Fruit fly (Drosophila melanogaster) whole organism, wandering third instar larva: ENCODE results near the gene CG15414.

ENCODE experiments used
- Abd-B ChIP-seq: fragments of >200 bp; optimal IDR thresholded peaks from 2 replicates; lab custom pipeline; 2017; ENCODE audit warnings: missing biosample characterization, missing genetic modification characterization
- CG32264 ChIP-seq: fragments of 200-800 bp; sonication (Bioruptor generic); optimal IDR thresholded peaks from 2 replicates; lab custom pipeline; 2016; ENCODE audit warnings: missing biosample characterization, missing genetic modification characterization
- CG9705 ChIP-seq: fragments of 200-800 bp; sonication (Bioruptor generic); optimal IDR thresholded peaks from 2 replicates; lab custom pipeline; 2018; ENCODE audit warnings: missing biosample characterization, mild to moderate bottlenecking, missing genetic modification characterization
- CrebA ChIP-seq: fragments of 200-800 bp; sonication (Bioruptor generic); optimal IDR thresholded peaks from 2 replicates; lab custom pipeline; 2016; ENCODE audit warnings: missing biosample characterization, mild to moderate bottlenecking, missing genetic modification characterization, borderline replicate concordance
- Dfd ChIP-seq: fragments of >200 bp; optimal IDR thresholded peaks from 2 replicates; lab custom pipeline; 2017; ENCODE audit warnings: missing biosample characterization, missing genetic modification characterization
- Dif ChIP-seq: fragments of 200-275, 200-300 bp; sonication (Bioruptor generic); optimal IDR thresholded peaks from 2 replicates; lab custom pipeline; 2018; ENCODE audit warnings: missing biosample characterization, missing genetic modification characterization; ENCODE audit not compliant: partially characterized antibody
- GATAd ChIP-seq: sonication (Bioruptor generic); optimal IDR thresholded peaks from 2 replicates; lab custom pipeline; 2016; ENCODE audit warnings: missing biosample characterization, missing genetic modification characterization
- HLH106 ChIP-seq: fragments of 200-800 bp; optimal IDR thresholded peaks from 3 replicates; lab custom pipeline; 2019; ENCODE audit warnings: missing biosample characterization, mild to moderate bottlenecking, missing genetic modification characterization, moderate library complexity
- Hnf4 ChIP-seq: fragments of 200-800 bp; sonication (Bioruptor generic); optimal IDR thresholded peaks from 2 replicates; lab custom pipeline; 2016; ENCODE audit warnings: missing biosample characterization, mild to moderate bottlenecking, missing genetic modification characterization
- Hr78 ChIP-seq: fragments of >200 bp; optimal IDR thresholded peaks from 2 replicates; lab custom pipeline; 2017; ENCODE audit warnings: missing biosample characterization, missing genetic modification characterization
- Hr83 ChIP-seq: fragments of 200-300 bp; sonication (Bioruptor generic); optimal IDR thresholded peaks from 2 replicates; lab custom pipeline; 2016; ENCODE audit warnings: missing biosample characterization, mild to moderate bottlenecking, missing genetic modification characterization, moderate library complexity; ENCODE audit not compliant: poor library complexity, severe bottlenecking
- Jra ChIP-seq: sonication (Bioruptor generic); optimal IDR thresholded peaks from 2 replicates; lab custom pipeline; 2016; ENCODE audit warnings: missing biosample characterization, missing genetic modification characterization
- Mio ChIP-seq: sonication (Bioruptor generic); optimal IDR thresholded peaks from 2 replicates; lab custom pipeline; 2016; ENCODE audit warnings: missing biosample characterization, missing genetic modification characterization
- Myc ChIP-seq: fragments of >200 bp; optimal IDR thresholded peaks from 2 replicates; lab custom pipeline; 2017
- N ChIP-seq: fragments of >200 bp; optimal IDR thresholded peaks from 2 replicates; lab custom pipeline; 2018; ENCODE audit warnings: missing biosample characterization, missing external identifiers, missing genetic modification characterization
- OdsH ChIP-seq: fragments of 200-800 bp; sonication (Bioruptor generic); optimal IDR thresholded peaks from 2 replicates; lab custom pipeline; 2016; ENCODE audit warnings: missing biosample characterization, mild to moderate bottlenecking, missing genetic modification characterization
- Rel ChIP-seq, 2 experiments: fragments of 200-800 bp; sonication (Bioruptor generic) in 1 of 2; optimal IDR thresholded peaks; 2 replicates in 1 of 2; 3 replicates in 1 of 2; lab custom pipeline; 2016 to 2019; ENCODE audit warnings: mild to moderate bottlenecking in 2 of 2, missing biosample characterization in 2 of 2, missing genetic modification characterization in 2 of 2, moderate library complexity in 1 of 2
- Sp1 ChIP-seq: fragments of 200-800 bp; sonication (Bioruptor generic); optimal IDR thresholded peaks from 3 replicates; lab custom pipeline; 2019; ENCODE audit warnings: missing biosample characterization, mild to moderate bottlenecking, missing genetic modification characterization, moderate library complexity
- Vsx2 ChIP-seq: fragments of 200-300, 225-300 bp; sonication (Bioruptor generic); optimal IDR thresholded peaks from 2 replicates; lab custom pipeline; 2018; ENCODE audit warnings: missing biosample characterization, missing genetic modification characterization; ENCODE audit not compliant: partially characterized antibody
- br ChIP-seq: fragments of 200-800 bp; sonication (Bioruptor generic); optimal IDR thresholded peaks from 2 replicates; lab custom pipeline; 2016; ENCODE audit warnings: missing biosample characterization, missing genetic modification characterization
- brk ChIP-seq: fragments of 200-800 bp; sonication (Bioruptor generic); optimal IDR thresholded peaks from 2 replicates; lab custom pipeline; 2016; ENCODE audit warnings: missing biosample characterization, mild to moderate bottlenecking, missing genetic modification characterization
- dl ChIP-seq, 2 experiments: fragments of 175-275, 200-275 bp in 1 of 2; fragments of 200-275 bp in 1 of 2; sonication (Bioruptor generic); optimal IDR thresholded peaks; lab custom pipeline; 2018; ENCODE audit warnings: mild to moderate bottlenecking in 2 of 2, missing biosample characterization in 2 of 2, missing genetic modification characterization in 2 of 2, moderate library complexity in 2 of 2; ENCODE audit not compliant: partially characterized antibody in 2 of 2, insufficient read depth in 1 of 2
- dmrt93B ChIP-seq: fragments of 200-800 bp; sonication (Bioruptor generic); optimal IDR thresholded peaks from 2 replicates; lab custom pipeline; 2018; ENCODE audit warnings: missing biosample characterization, mild to moderate bottlenecking, missing genetic modification characterization
- dsf ChIP-seq: sonication (Bioruptor generic); optimal IDR thresholded peaks from 2 replicates; lab custom pipeline; 2016; ENCODE audit warnings: missing biosample characterization, missing genetic modification characterization, borderline replicate concordance
- ey ChIP-seq: fragments of 200-800 bp; sonication (Bioruptor generic); optimal IDR thresholded peaks from 2 replicates; lab custom pipeline; 2016; ENCODE audit warnings: missing biosample characterization, missing genetic modification characterization
- foxo ChIP-seq, 2 experiments: fragments of 200-800 bp; sonication (Bioruptor generic); optimal IDR thresholded peaks; 2 replicates in 1 of 2; 3 replicates in 1 of 2; lab custom pipeline; 2016 to 2017; ENCODE audit warnings: missing biosample characterization in 2 of 2, missing genetic modification characterization in 2 of 2
- fru ChIP-seq: fragments of 200-800 bp; sonication (Bioruptor generic); optimal IDR thresholded peaks from 3 replicates; lab custom pipeline; 2016; ENCODE audit warnings: missing biosample characterization, mild to moderate bottlenecking, missing genetic modification characterization
- h ChIP-seq: fragments of 200-800 bp; sonication (Bioruptor generic); optimal IDR thresholded peaks from 3 replicates; lab custom pipeline; 2016; ENCODE audit warnings: missing biosample characterization, mild to moderate bottlenecking, missing genetic modification characterization
- jim ChIP-seq: fragments of 175-275, 200-325 bp; sonication (Bioruptor generic); optimal IDR thresholded peaks from 2 replicates; lab custom pipeline; 2016; ENCODE audit warnings: missing biosample characterization, mild to moderate bottlenecking, missing genetic modification characterization
- lola ChIP-seq: fragments of >200 bp; optimal IDR thresholded peaks from 2 replicates; lab custom pipeline; 2017; ENCODE audit warnings: missing biosample characterization, missing genetic modification characterization
- pan ChIP-seq: fragments of >200 bp; optimal IDR thresholded peaks from 2 replicates; lab custom pipeline; 2017
- psq ChIP-seq: fragments of 200-800 bp; sonication (Bioruptor generic); optimal IDR thresholded peaks from 3 replicates; lab custom pipeline; 2017; ENCODE audit warnings: missing biosample characterization, mild to moderate bottlenecking, missing genetic modification characterization, moderate library complexity
- rgr ChIP-seq: fragments of 200-800 bp; sonication (Bioruptor generic); optimal IDR thresholded peaks from 3 replicates; lab custom pipeline; 2016; ENCODE audit warnings: missing biosample characterization, mild to moderate bottlenecking, missing genetic modification characterization
- sage ChIP-seq: fragments of 200-800 bp; sonication (Bioruptor generic); optimal IDR thresholded peaks from 2 replicates; lab custom pipeline; 2016; ENCODE audit warnings: missing biosample characterization, mild to moderate bottlenecking, missing genetic modification characterization
- sv ChIP-seq: fragments of 200-800 bp; sonication (Bioruptor generic); optimal IDR thresholded peaks from 3 replicates; lab custom pipeline; 2016; ENCODE audit warnings: missing biosample characterization, missing genetic modification characterization
- tai ChIP-seq: sonication (Bioruptor generic); optimal IDR thresholded peaks from 2 replicates; lab custom pipeline; 2016; ENCODE audit warnings: missing biosample characterization, missing genetic modification characterization
- usp ChIP-seq: fragments of >200 bp; optimal IDR thresholded peaks from 2 replicates; lab custom pipeline; 2017; ENCODE audit warnings: missing biosample characterization, missing genetic modification characterization
- woc ChIP-seq: sonication (Bioruptor generic); optimal IDR thresholded peaks from 2 replicates; lab custom pipeline; 2016; ENCODE audit warnings: missing biosample characterization, mild to moderate bottlenecking, missing genetic modification characterization

Gene CG15414

DNA sequence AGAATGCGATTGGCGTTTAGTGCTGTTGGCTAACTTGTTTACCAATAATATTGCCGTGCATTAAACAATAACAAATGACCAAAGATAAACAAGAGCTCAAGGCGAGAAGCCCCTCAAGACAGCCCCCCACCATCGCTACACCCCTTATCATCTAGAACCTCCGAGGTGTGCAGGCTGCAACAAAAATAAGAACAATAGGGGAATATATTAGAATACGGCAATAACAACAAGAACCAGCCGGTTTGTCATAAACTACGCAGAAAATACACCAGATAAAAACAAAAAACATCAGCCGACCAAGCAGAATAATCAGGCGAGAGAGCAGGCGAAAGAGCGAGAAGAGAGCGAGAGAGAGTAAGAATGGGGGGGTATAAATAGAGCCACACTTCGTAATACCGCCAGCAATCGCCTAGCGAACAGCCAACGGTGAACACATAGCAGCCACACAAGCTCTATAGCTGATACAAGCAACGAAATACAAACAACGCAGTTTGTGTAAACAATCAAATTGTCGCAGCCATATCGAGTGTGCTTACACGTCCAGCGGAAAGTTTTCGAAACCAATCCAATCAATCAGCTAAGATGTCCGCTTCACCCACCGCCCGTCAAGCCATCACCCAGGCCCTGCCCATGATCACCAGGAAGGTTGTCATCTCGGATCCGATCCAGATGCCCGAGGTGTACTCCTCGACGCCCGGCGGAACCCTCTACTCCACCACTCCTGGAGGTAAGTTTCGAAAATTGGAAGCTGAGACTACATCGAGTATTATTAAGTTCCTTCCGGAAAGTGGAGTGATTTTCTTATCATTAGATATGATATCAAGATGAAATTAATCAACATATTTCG lies 12.6 kb downstream of the CG15414 start, which contains the start of gene Thor:
Thor (plus strand) TSS at position 401 of the 847 bp plus-strand sequence.
- TF ChIP-seq dmrt93B (GFP tag; lab: Kevin White, UChicago) (no peak), Jra (GFP tag; lab: Kevin White, UChicago) (peak; percentile 12), CG9705 (no peak), GATAd (peak; percentile 35), pan (lab: Kevin White, UChicago) (no peak), h (peak; percentile 74), CrebA (GFP tag; lab: Kevin White, UChicago) (peak; percentile 59), Dif (peak; percentile 91), Dfd (GFP tag; lab: Kevin White, UChicago) (no peak), usp (GFP tag; lab: Kevin White, UChicago) (no peak), jim (GFP tag; lab: Kevin White, UChicago) (peak; percentile 89), OdsH (GFP tag; lab: Kevin White, UChicago) (peak; percentile 52), Hnf4 (GFP tag; lab: Kevin White, UChicago) (peak; percentile 90), ey (peak; percentile 39), tai (GFP tag; lab: Kevin White, UChicago) (no peak), N (GFP tag; lab: Kevin White, UChicago) (no peak), sage (GFP tag; lab: Kevin White, UChicago) (no peak), dl (GFP tag; optimal IDR thresholded peaks at IDR 0.05; lab: Kevin White, UChicago; ENCODE audit: insufficient read depth in 1 of 2, partially characterized antibody in 2 of 2) (peak; percentile 68 to 86), woc (GFP tag; lab: Kevin White, UChicago) (peak; percentile 39), Abd-B (no peak), sv (GFP tag; lab: Kevin White, UChicago) (peak; percentile 71), Hr78 (GFP tag; lab: Kevin White, UChicago) (no peak), dsf (GFP tag; lab: Kevin White, UChicago) (peak; percentile 31), psq (GFP tag; lab: Kevin White, UChicago) (peak; percentile 56), HLH106 (tag; lab: Kevin White, UChicago) (no peak), Myc (no peak), Vsx2 (GFP tag; lab: Kevin White, UChicago) (peak; percentile 83), CG32264 (GFP tag; lab: Kevin White, UChicago) (no peak), fru (GFP tag; lab: Kevin White, UChicago) (peak; percentile 72), Hr83 (GFP tag; lab: Kevin White, UChicago) (peak; percentile 96), rgr (peak; percentile 75), br (peak; percentile 61), Sp1 (GFP tag; lab: Kevin White, UChicago) (peak; percentile 30), brk (no peak), Mio (GFP tag; lab: Kevin White, UChicago) (no peak), Rel (GFP tag; optimal IDR thresholded peaks at IDR 0.05; lab: Kevin White, UChicago) (peak; percentile 56), Rel (tag; optimal IDR thresholded peaks at IDR 0.05; lab: Kevin White, UChicago) (peak; percentile 55), foxo (GFP tag; optimal IDR thresholded peaks at IDR 0.05; lab: Kevin White, UChicago) (peak; percentile 49 to 66), lola (no peak)
- TF ChIP-seq, all 38 proteins: peak for 22

dm6 chr2L:3477057-3477755 lies 13.7 kb downstream of the CG15414 start:
- TF ChIP-seq woc (GFP tag; lab: Kevin White, UChicago) (peak; percentile 10), Dif (no peak), N (GFP tag; lab: Kevin White, UChicago) (no peak), sv (GFP tag; lab: Kevin White, UChicago) (peak; percentile 2), ey (no peak), Hr78 (GFP tag; lab: Kevin White, UChicago) (no peak), jim (GFP tag; lab: Kevin White, UChicago) (no peak), foxo (GFP tag; optimal IDR thresholded peaks at IDR 0.05; lab: Kevin White, UChicago) (peak in 1 of 2 experiments; percentile 1)
- TF ChIP-seq, all 38 proteins: peak for 3
